Fruit fly (Drosophila melanogaster) whole organism, embryonic: ENCODE data around the gene CG43851.

Source experiments
- ATbp ChIP-seq: fragments of 200-800 bp; sonication (Bioruptor generic); optimal IDR thresholded peaks from 2 replicates; lab custom pipeline; 2017; ENCODE audit warnings: missing biosample characterization, mild to moderate bottlenecking, missing genetic modification characterization, missing genetic modification reagents
- Bgb ChIP-seq: fragments of 200-800 bp; sonication (Bioruptor generic); IDR thresholded peaks from 2 replicates; pipeline ENCODE4 v1.3.6; 2022; ENCODE audit warnings: missing biosample characterization, missing genetic modification characterization; ENCODE audit not compliant: partially characterized antibody
- CG10321 ChIP-seq: fragments of 200-800 bp; sonication (Bioruptor generic); IDR thresholded peaks from 2 replicates; pipeline ENCODE4 v1.3.6; 2022; ENCODE audit warnings: missing biosample characterization, missing genetic modification characterization
- CG10431 ChIP-seq: fragments of 200-800 bp; sonication (Bioruptor generic); optimal IDR thresholded peaks from 3 replicates; lab custom pipeline; 2018; ENCODE audit warnings: missing biosample characterization, mild to moderate bottlenecking, missing genetic modification characterization
- CG12155 ChIP-seq: fragments of 200-800 bp; sonication (Bioruptor generic); optimal IDR thresholded peaks from 3 replicates; lab custom pipeline; 2016; ENCODE audit warnings: missing biosample characterization, missing genetic modification characterization
- CG12299 ChIP-seq: fragments of 200-800 bp; sonication (Bioruptor generic); optimal IDR thresholded peaks from 2 replicates; lab custom pipeline; 2018; ENCODE audit warnings: missing biosample characterization, mild to moderate bottlenecking, missing genetic modification characterization
- CG1233 ChIP-seq: fragments of 200-800 bp; sonication (Bioruptor generic); optimal IDR thresholded peaks from 4 replicates; lab custom pipeline; 2018; ENCODE audit warnings: missing biosample characterization, mild to moderate bottlenecking, missing genetic modification characterization
- CG1602 ChIP-seq: fragments of 200-800 bp; sonication (Bioruptor generic); optimal IDR thresholded peaks from 3 replicates; lab custom pipeline; 2016; ENCODE audit warnings: missing biosample characterization, missing genetic modification characterization
- CG16813 ChIP-seq: fragments of 200-800 bp; sonication (Bioruptor generic); IDR thresholded peaks from 3 replicates; pipeline ENCODE4 v1.3.6; 2022; ENCODE audit warnings: missing biosample characterization, missing genetic modification characterization; ENCODE audit not compliant: partially characterized antibody
- CG17361 ChIP-seq: fragments of 200-800 bp; sonication (Bioruptor generic); IDR thresholded peaks from 3 replicates; pipeline ENCODE4 v1.3.6; 2022; ENCODE audit warnings: missing biosample characterization, missing genetic modification characterization
- CG18476 ChIP-seq: fragments of 200-800 bp; sonication (Bioruptor generic); optimal IDR thresholded peaks from 2 replicates; lab custom pipeline; 2016; ENCODE audit warnings: missing biosample characterization, mild to moderate bottlenecking, missing genetic modification characterization
- CG2199 ChIP-seq: fragments of 200-800 bp; sonication (Bioruptor generic); IDR thresholded peaks from 3 replicates; pipeline ENCODE4 v1.3.6; 2022; ENCODE audit warnings: missing biosample characterization, missing genetic modification characterization
- CG32767 ChIP-seq: fragments of 200-800 bp; sonication (Bioruptor generic); IDR thresholded peaks from 2 replicates; pipeline ENCODE4 v1.3.6; 2022; ENCODE audit warnings: missing biosample characterization, missing genetic modification characterization
- CG34376 ChIP-seq: fragments of 200-800 bp; sonication (Bioruptor generic); optimal IDR thresholded peaks from 2 replicates; lab custom pipeline; 2018; ENCODE audit warnings: missing biosample characterization, mild to moderate bottlenecking, missing genetic modification characterization
- CG34422 ChIP-seq: fragments of 200-800 bp; sonication (Bioruptor generic); IDR thresholded peaks from 3 replicates; pipeline ENCODE4 v1.3.6; 2022; ENCODE audit warnings: missing biosample characterization, missing genetic modification characterization
- CG42726 ChIP-seq: fragments of 200-800 bp; sonication (Bioruptor generic); IDR thresholded peaks from 2 replicates; pipeline ENCODE4 v1.3.6; 2022; ENCODE audit warnings: missing biosample characterization, missing genetic modification characterization; ENCODE audit not compliant: partially characterized antibody
- CG4328 ChIP-seq: fragments of 200-800 bp; sonication (Bioruptor generic); optimal IDR thresholded peaks from 3 replicates; lab custom pipeline; 2017; ENCODE audit warnings: missing biosample characterization, missing genetic modification reagents, missing genetic modification characterization
- CG8089 ChIP-seq: fragments of 200-800 bp; sonication (Bioruptor generic); optimal IDR thresholded peaks from 3 replicates; lab custom pipeline; 2016; ENCODE audit warnings: missing biosample characterization, missing genetic modification characterization
- Deaf1 ChIP-seq: fragments of 200-800 bp; optimal IDR thresholded peaks from 3 replicates; lab custom pipeline; 2019; ENCODE audit warnings: missing biosample characterization, mild to moderate bottlenecking, missing genetic modification characterization, moderate library complexity
- Dek ChIP-seq: fragments of 200-800 bp; sonication (Bioruptor generic); optimal IDR thresholded peaks from 3 replicates; lab custom pipeline; 2019; ENCODE audit warnings: missing biosample characterization, mild to moderate bottlenecking, missing genetic modification characterization, moderate library complexity
- Drgx ChIP-seq: fragments of 200-800 bp; sonication (Bioruptor generic); IDR thresholded peaks from 2 replicates; pipeline ENCODE4 v1.3.6; 2022; ENCODE audit warnings: missing biosample characterization, missing genetic modification characterization
- ERR ChIP-seq: fragments of 200-800 bp; sonication (Bioruptor generic); optimal IDR thresholded peaks from 2 replicates; lab custom pipeline; 2016; ENCODE audit warnings: missing biosample characterization, missing genetic modification characterization
- Hey ChIP-seq: fragments of 200-800 bp; sonication (Bioruptor generic); optimal IDR thresholded peaks from 3 replicates; lab custom pipeline; 2018; ENCODE audit warnings: missing biosample characterization, mild to moderate bottlenecking, missing genetic modification characterization
- Jarid2 ChIP-seq: fragments of 200-800 bp; sonication (Bioruptor generic); optimal IDR thresholded peaks from 3 replicates; lab custom pipeline; 2017; ENCODE audit warnings: mild to moderate bottlenecking, missing biosample characterization, missing genetic modification reagents, missing genetic modification characterization
- Med ChIP-seq: fragments of 200-800 bp; sonication (Bioruptor generic); peaks from one replicate; lab custom pipeline; 2016; ENCODE audit warnings: missing biosample characterization, missing genetic modification characterization, mild to moderate bottlenecking, inconsistent platforms, moderate library complexity
- Mes4 ChIP-seq: fragments of 200-800 bp; sonication (Bioruptor generic); optimal IDR thresholded peaks from 2 replicates; lab custom pipeline; 2016; ENCODE audit warnings: missing biosample characterization, missing genetic modification characterization
- Mrtf ChIP-seq: fragments of 200-800 bp; sonication (Bioruptor generic); IDR thresholded peaks from 3 replicates; pipeline ENCODE4 v1.3.6; 2022; ENCODE audit warnings: missing biosample characterization, missing genetic modification characterization
- Oli ChIP-seq: fragments of 200-800 bp; sonication (Bioruptor generic); optimal IDR thresholded peaks from 2 replicates; lab custom pipeline; 2018; ENCODE audit warnings: missing biosample characterization, mild to moderate bottlenecking, missing genetic modification characterization, moderate library complexity
- Ravus ChIP-seq: fragments of 200-800 bp; sonication (Bioruptor generic); IDR thresholded peaks from 2 replicates; pipeline ENCODE4 v1.3.6; 2022; ENCODE audit warnings: missing biosample characterization, missing genetic modification characterization
- amos ChIP-seq: fragments of 200-800 bp; sonication (Bioruptor generic); IDR thresholded peaks from 2 replicates; pipeline ENCODE4 v1.3.6; 2022; ENCODE audit warnings: missing biosample characterization, missing genetic modification characterization; ENCODE audit not compliant: partially characterized antibody
- az2 ChIP-seq: fragments of 200-800 bp; sonication (Bioruptor generic); optimal IDR thresholded peaks from 3 replicates; lab custom pipeline; 2016; ENCODE audit warnings: missing biosample characterization, missing genetic modification characterization
- chinmo ChIP-seq: fragments of 200-800 bp; sonication (Bioruptor generic); IDR thresholded peaks from 4 replicates; pipeline ENCODE4 v1.3.6; 2022; ENCODE audit warnings: missing biosample characterization, missing genetic modification characterization; ENCODE audit not compliant: partially characterized antibody
- crol ChIP-seq: fragments of 200-800 bp; sonication (Bioruptor generic); IDR thresholded peaks from 2 replicates; pipeline ENCODE4 v1.3.6; 2022; ENCODE audit warnings: missing biosample characterization, missing genetic modification characterization
- ewg ChIP-seq: fragments of 200-800 bp; sonication (Bioruptor generic); optimal IDR thresholded peaks from 3 replicates; lab custom pipeline; 2017; ENCODE audit warnings: mild to moderate bottlenecking, missing biosample characterization, missing genetic modification reagents, missing genetic modification characterization
- gfzf ChIP-seq: fragments of 200-800 bp; sonication (Bioruptor generic); optimal IDR thresholded peaks from 2 replicates; lab custom pipeline; 2016; ENCODE audit warnings: missing biosample characterization, mild to moderate bottlenecking, missing genetic modification characterization, moderate library complexity
- lov ChIP-seq, 2 experiments: fragments of 200-800 bp in 1 of 2; fragments of >200 bp in 1 of 2; sonication (Bioruptor generic) in 1 of 2; IDR thresholded peaks in 1 of 2; optimal IDR thresholded peaks in 1 of 2; 2 replicates in 1 of 2; 3 replicates in 1 of 2; pipeline versions ENCODE4 v1.3.6 to Lab custom; 2017 to 2022; ENCODE audit warnings: missing biosample characterization in 1 of 2, missing genetic modification characterization in 1 of 2
- mirr ChIP-seq: fragments of 200-800 bp; sonication (Bioruptor generic); optimal IDR thresholded peaks from 3 replicates; lab custom pipeline; 2018; ENCODE audit warnings: missing biosample characterization, mild to moderate bottlenecking, missing genetic modification characterization
- org-1 ChIP-seq: fragments of 200-800 bp; sonication (Bioruptor generic); optimal IDR thresholded peaks from 2 replicates; lab custom pipeline; 2017; ENCODE audit warnings: missing biosample characterization, missing genetic modification characterization
- pfk ChIP-seq: fragments of 200-800 bp; sonication (Bioruptor generic); optimal IDR thresholded peaks from 2 replicates; lab custom pipeline; 2018; ENCODE audit warnings: missing biosample characterization, mild to moderate bottlenecking, missing genetic modification characterization, moderate library complexity
- schlank ChIP-seq: fragments of 200-800 bp; sonication (Bioruptor generic); optimal IDR thresholded peaks from 2 replicates; lab custom pipeline; 2018; ENCODE audit warnings: missing biosample characterization, mild to moderate bottlenecking, missing genetic modification characterization
- seq ChIP-seq: fragments of 200-800 bp; sonication (Bioruptor generic); IDR thresholded peaks from 2 replicates; pipeline ENCODE4 v1.3.6; 2022; ENCODE audit warnings: missing biosample characterization, missing genetic modification characterization
- slbo ChIP-seq: fragments of 200-800 bp; sonication (Bioruptor generic); IDR thresholded peaks from 2 replicates; pipeline ENCODE4 v1.3.6; 2022; ENCODE audit warnings: missing biosample characterization, missing genetic modification characterization
- sob ChIP-seq: fragments of 200-800 bp; sonication (Bioruptor generic); IDR thresholded peaks from 2 replicates; pipeline ENCODE4 v1.3.6; 2022; ENCODE audit warnings: missing biosample characterization, missing genetic modification characterization
- usp ChIP-seq: fragments of >200 bp; optimal IDR thresholded peaks from 2 replicates; lab custom pipeline; 2017; ENCODE audit warnings: missing biosample characterization, missing genetic modification characterization
- vvl ChIP-seq: fragments of 200-800 bp; sonication (Bioruptor generic); IDR thresholded peaks from 2 replicates; pipeline ENCODE4 v1.3.6; 2022; ENCODE audit warnings: missing biosample characterization, missing genetic modification characterization
- zen2 ChIP-seq: fragments of 200-800 bp; sonication (Bioruptor generic); IDR thresholded peaks from 3 replicates; pipeline ENCODE4 v1.3.6; 2022; ENCODE audit warnings: missing biosample characterization, missing genetic modification characterization; ENCODE audit not compliant: partially characterized antibody
- zfh1 ChIP-seq: fragments of 200-800 bp; sonication (Bioruptor generic); IDR thresholded peaks from 3 replicates; pipeline ENCODE4 v1.3.6; 2022; ENCODE audit warnings: missing biosample characterization, missing genetic modification characterization

CG43851 gene

DNA sequence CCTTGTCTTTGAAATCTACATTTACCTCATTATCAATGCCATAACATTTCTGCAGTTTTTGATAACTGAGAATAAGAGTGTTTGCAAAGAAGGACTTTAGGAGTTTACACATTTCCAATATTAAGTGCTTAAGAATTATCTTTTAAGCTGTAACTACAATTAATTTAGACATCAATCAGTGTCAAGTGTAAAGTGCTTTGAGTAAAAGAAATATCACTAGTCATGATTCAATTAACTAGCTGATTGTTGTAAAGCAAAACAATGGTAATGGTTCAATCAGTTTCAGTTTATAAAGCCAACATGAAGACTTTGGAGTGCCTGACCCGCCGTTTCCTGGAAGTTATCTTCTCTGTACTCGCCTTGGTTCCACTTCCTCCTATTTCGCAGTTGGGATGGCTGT lies 21.8 kb downstream of the CG43851 start, which contains the start of gene Gr23a:
Gr23a (plus strand) TSS at position 301 of the 400 bp plus-strand sequence.
- TF ChIP-seq sob (GFP tag; lab: Robert Waterston, UW) (no peak), Mrtf (GFP tag; lab: Robert Waterston, UW) (no peak), usp (GFP tag; lab: Kevin White, UChicago) (no peak), CG10431 (GFP tag; lab: Kevin White, UChicago) (no peak), CG17361 (no peak), Mes4 (GFP tag; lab: Kevin White, UChicago) (no peak), CG12299 (tag; lab: Kevin White, UChicago) (no peak), Drgx (GFP tag; lab: Robert Waterston, UW) (no peak), Hey (tag; lab: Kevin White, UChicago) (no peak), CG1602 (GFP tag; lab: Kevin White, UChicago) (no peak), CG16813 (GFP tag; lab: Robert Waterston, UW) (no peak), gfzf (no peak), CG18476 (GFP tag; lab: Kevin White, UChicago) (no peak), org-1 (GFP tag; lab: Kevin White, UChicago) (no peak)

DNA sequence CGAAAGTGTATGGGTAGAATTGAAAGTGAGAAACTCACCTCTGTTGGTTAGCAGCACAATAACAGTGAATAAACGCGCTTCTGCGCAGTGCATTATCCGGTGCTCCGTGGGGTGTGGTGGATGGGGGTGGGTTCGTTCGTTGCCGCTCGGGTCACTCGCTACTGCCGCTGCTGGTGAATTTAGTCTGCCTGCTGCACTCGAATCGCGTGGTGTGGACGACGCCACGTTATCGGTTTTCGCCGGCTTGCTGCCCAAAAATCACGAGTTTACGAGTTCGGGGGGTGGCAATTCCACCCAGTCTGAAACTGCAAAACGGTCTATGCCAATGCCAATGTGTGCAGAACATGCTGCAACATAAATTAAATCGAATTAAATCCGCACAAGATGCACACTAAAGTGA lies 29.9 kb downstream of the CG43851 start, which contains the start of gene Tmtc1:
Tmtc1 (plus strand) TSS at position 182 of the 400 bp plus-strand sequence.
- TF ChIP-seq slbo (GFP tag; lab: Robert Waterston, UW) (0 out of 2 replicates have a peak, but pooled peaks have one; percentile 13), amos (peak; percentile 38; the same call in 1 of the 2 replicates), CG12155 (GFP tag; lab: Kevin White, UChicago) (peak; percentile 74), Oli (no peak), zen2 (GFP tag; lab: Robert Waterston, UW) (peak; percentile 22; the same call in 1 of the 3 replicates), chinmo (GFP tag; lab: Robert Waterston, UW) (0 out of 4 replicates have a peak, but pooled peaks have one; percentile 19), Jarid2 (peak; percentile 65), CG32767 (GFP tag; lab: Robert Waterston, UW) (no peak), Med (GFP tag; lab: Kevin White, UChicago) (peak; percentile 44), Deaf1 (tag; lab: Kevin White, UChicago) (peak; percentile 93), CG2199 (GFP tag; lab: Robert Waterston, UW) (no peak), CG42726 (GFP tag; lab: Robert Waterston, UW) (peak; percentile 33; the same call in 1 of the 2 replicates), CG34422 (GFP tag; lab: Robert Waterston, UW) (peak; percentile 8; the same call in 1 of the 3 replicates), CG34376 (GFP tag; lab: Kevin White, UChicago) (no peak), vvl (GFP tag; lab: Robert Waterston, UW) (0 out of 2 replicates have a peak, but pooled peaks have one; percentile 19), Bgb (GFP tag; lab: Robert Waterston, UW) (peak; percentile 21; the same call in 1 of the 2 replicates), ewg (GFP tag; lab: Kevin White, UChicago) (peak; percentile 89), zfh1 (GFP tag; lab: Robert Waterston, UW) (0 out of 3 replicates have a peak, but pooled peaks have one; percentile 10)

DNA sequence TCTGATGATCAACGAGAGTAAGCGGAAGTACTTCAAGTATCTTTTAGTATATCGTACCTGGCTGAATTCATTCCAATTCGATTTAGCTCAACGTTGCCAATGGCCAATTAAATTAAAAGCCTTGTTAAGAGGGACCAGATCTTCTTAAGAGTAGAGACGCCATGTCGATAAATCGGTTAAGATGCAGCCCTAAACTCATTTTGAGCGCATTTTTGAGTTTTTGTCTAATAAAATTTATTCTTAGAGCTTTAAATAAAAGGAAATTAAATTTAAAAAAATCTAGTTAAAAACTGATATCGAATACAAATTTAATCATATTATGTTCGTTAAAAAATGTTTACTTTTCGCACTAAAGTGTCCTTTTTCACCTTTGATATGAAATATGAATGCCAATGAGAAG lies 48.7 kb downstream of the CG43851 start, which contains the start of gene Trf5:
Trf5 (minus strand) TSS at position 101 of the 400 bp plus-strand sequence.
- TF ChIP-seq lov (optimal IDR thresholded peaks at IDR 0.05; lab: Kevin White, UChicago) (no peak), lov (GFP tag; IDR thresholded peaks at IDR 0.05; lab: Robert Waterston, UW) (no peak), CG8089 (no peak), Ravus (GFP tag; lab: Robert Waterston, UW) (no peak), ATbp (GFP tag; lab: Kevin White, UChicago) (no peak), crol (no peak), schlank (tag; lab: Kevin White, UChicago) (no peak), pfk (GFP tag; lab: Kevin White, UChicago) (no peak), CG4328 (GFP tag; lab: Kevin White, UChicago) (no peak), mirr (GFP tag; lab: Kevin White, UChicago) (no peak), az2 (GFP tag; lab: Kevin White, UChicago) (no peak), ERR (no peak), seq (GFP tag; lab: Robert Waterston, UW) (no peak), Dek (tag; lab: Kevin White, UChicago) (no peak), CG10321 (GFP tag; lab: Robert Waterston, UW) (no peak), CG1233 (GFP tag; lab: Kevin White, UChicago) (no peak)
